Worm (Caenorhabditis elegans) whole organism, mixed stage, embryonic: ENCODE measurements around the gene C35A5.3.

Experiments used
- bed-3 ChIP-seq: fragments of 200-800 bp; sonication (Bioruptor generic); optimal IDR thresholded peaks from 3 replicates; lab custom pipeline; 2018; ENCODE audit warnings: mild to moderate bottlenecking, missing genetic modification characterization, moderate library complexity, missing compliant biosample characterization
- ceh-43 ChIP-seq: fragments of 200-800 bp; sonication (Bioruptor generic); optimal IDR thresholded peaks from 2 replicates; lab custom pipeline; 2018; ENCODE audit warnings: mild to moderate bottlenecking, missing genetic modification characterization, moderate library complexity, missing compliant biosample characterization
- ces-1 ChIP-seq: fragments of 150-350 bp; optimal IDR thresholded peaks from 2 replicates; lab custom pipeline; 2014; ENCODE audit warnings: missing biosample characterization, missing genetic modification reagents, missing genetic modification characterization
- cnd-1 ChIP-seq: fragments of 200-800 bp; sonication (Bioruptor generic); optimal IDR thresholded peaks from 2 replicates; lab custom pipeline; 2018; ENCODE audit warnings: mild to moderate bottlenecking, missing genetic modification characterization, missing compliant biosample characterization
- drap-1 ChIP-seq: fragments of 200-800 bp; sonication (Bioruptor generic); optimal IDR thresholded peaks from 3 replicates; lab custom pipeline; 2018; ENCODE audit warnings: mild to moderate bottlenecking, missing genetic modification characterization, missing compliant biosample characterization
- elt-3 ChIP-seq: fragments of 150-350 bp; optimal IDR thresholded peaks from 2 replicates; lab custom pipeline; 2014; ENCODE audit warnings: missing biosample characterization, missing genetic modification characterization
- ham-2 ChIP-seq: fragments of 200-800 bp; sonication (Bioruptor generic); optimal IDR thresholded peaks from 2 replicates; lab custom pipeline; 2018; ENCODE audit warnings: mild to moderate bottlenecking, missing genetic modification characterization, missing compliant biosample characterization
- nhr-12 ChIP-seq: fragments of 150-350 bp; optimal IDR thresholded peaks from 2 replicates; lab custom pipeline; 2014; ENCODE audit warnings: missing biosample characterization, missing genetic modification characterization
- nhr-237 ChIP-seq: fragments of 150-350 bp; optimal IDR thresholded peaks from 2 replicates; lab custom pipeline; 2014; ENCODE audit warnings: missing biosample characterization, missing genetic modification characterization
- nhr-28 ChIP-seq: fragments of 150-350 bp; optimal IDR thresholded peaks from 2 replicates; lab custom pipeline; 2014; ENCODE audit warnings: missing biosample characterization, missing genetic modification characterization
- snpc-4 ChIP-seq: fragments of 150-350 bp; optimal IDR thresholded peaks from 2 replicates; lab custom pipeline; 2014; ENCODE audit warnings: missing biosample characterization, missing genetic modification characterization
- unc-39 ChIP-seq: fragments of 150-350 bp; optimal IDR thresholded peaks from 2 replicates; lab custom pipeline; 2014; ENCODE audit warnings: missing biosample characterization, missing genetic modification characterization
- unc-62 ChIP-seq: fragments of 150-350 bp; optimal IDR thresholded peaks from 2 replicates; lab custom pipeline; 2014; ENCODE audit warnings: missing biosample characterization, missing genetic modification reagents, missing genetic modification characterization
- zip-8 ChIP-seq: fragments of 150-350 bp; optimal IDR thresholded peaks from 2 replicates; lab custom pipeline; 2014; ENCODE audit warnings: missing biosample characterization, missing genetic modification characterization

DNA sequence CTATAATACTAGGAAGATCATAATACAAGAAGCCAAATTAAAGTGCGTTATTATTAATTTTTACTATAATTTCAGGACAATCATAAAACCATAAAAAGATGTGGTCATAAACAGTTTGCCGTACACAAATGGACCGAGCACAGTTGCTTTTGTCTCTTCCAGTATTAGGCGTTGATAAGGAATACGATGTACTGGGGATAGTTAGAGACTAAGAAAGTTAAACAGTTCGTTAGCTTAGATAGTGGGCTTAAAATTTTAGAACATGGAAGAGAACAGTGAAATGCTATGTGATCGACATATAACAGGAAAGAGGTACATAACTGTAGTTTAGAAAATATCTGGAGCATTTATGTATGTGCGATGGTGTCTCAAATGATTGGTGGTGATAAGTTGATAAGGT lies 15.8 kb downstream of the C35A5.3 start:
- no peak for TF ChIP-seq bed-3 (GFP tag; lab: Kevin White, UChicago)
- TF ChIP-seq zip-8 (tag; lab: Kevin White, UChicago) = no peak
- TF ChIP-seq nhr-28 (tag; lab: Kevin White, UChicago) = no peak
- TF ChIP-seq elt-3 = no peak
- no peak for TF ChIP-seq drap-1
- TF ChIP-seq ceh-43 (GFP tag; lab: Kevin White, UChicago) = no peak
- no peak for TF ChIP-seq unc-62 (GFP tag; lab: Kevin White, UChicago)
- no peak for TF ChIP-seq nhr-12
- no peak for TF ChIP-seq ces-1 (GFP tag; lab: Kevin White, UChicago)
- no peak for TF ChIP-seq cnd-1
- TF ChIP-seq unc-39 = no peak
- no peak for TF ChIP-seq snpc-4 (tag; lab: Kevin White, UChicago)
- TF ChIP-seq ham-2 (GFP tag; lab: Kevin White, UChicago) = no peak
- no peak for TF ChIP-seq nhr-237
